Worm (Caenorhabditis elegans) whole organism, L1 larva: ENCODE measurements around the gene Y75B12A.2.

Source experiments
- C16A3.4 ChIP-seq: fragments of 150-350 bp; optimal IDR thresholded peaks from 2 replicates; lab custom pipeline; 2014; ENCODE audit warnings: missing biosample characterization, missing genetic modification characterization
- F16B12.6 ChIP-seq: fragments of 150-350 bp; optimal IDR thresholded peaks from 2 replicates; lab custom pipeline; 2014; ENCODE audit warnings: missing biosample characterization, missing genetic modification characterization
- aly-2 ChIP-seq: fragments of 150-350 bp; optimal IDR thresholded peaks from 2 replicates; lab custom pipeline; 2014; ENCODE audit warnings: missing biosample characterization, missing genetic modification characterization
- ceh-82 ChIP-seq, 3 experiments: fragments of 150-350 bp in 1 of 3; sonication (generic microtip) in 2 of 3; optimal IDR thresholded peaks; 2 replicates each; lab custom pipeline; 2014 to 2017; ENCODE audit warnings: missing biosample characterization in 3 of 3, missing genetic modification characterization in 3 of 3
- ces-1 ChIP-seq: fragments of 150-350 bp; optimal IDR thresholded peaks from 2 replicates; lab custom pipeline; 2014; ENCODE audit warnings: missing biosample characterization, missing genetic modification reagents, missing genetic modification characterization
- dpl-1 ChIP-seq, 3 experiments: fragments of 150-350 bp in 2 of 3; sonication (generic microtip) in 1 of 3; optimal IDR thresholded peaks; 2 replicates each; lab custom pipeline; 2014 to 2017; ENCODE audit warnings: missing biosample characterization in 3 of 3, missing genetic modification characterization in 3 of 3, missing genetic modification reagents in 3 of 3
- dsc-1 ChIP-seq: sonication (generic microtip); optimal IDR thresholded peaks from 2 replicates; lab custom pipeline; 2016; ENCODE audit warnings: mild to moderate bottlenecking, missing genetic modification characterization, missing compliant biosample characterization
- efl-1 ChIP-seq, 4 experiments: fragments of 150-350 bp; optimal IDR thresholded peaks in 3 of 4; peaks in 1 of 4; 1 replicate in 1 of 4; 2 replicates in 3 of 4; lab custom pipeline; 2014; ENCODE audit warnings: missing biosample characterization in 2 of 4, missing genetic modification characterization in 2 of 4, missing genetic modification reagents in 2 of 4
- efl-3 ChIP-seq: fragments of 200-800 bp; sonication (Bioruptor generic); optimal IDR thresholded peaks from 2 replicates; lab custom pipeline; 2018; ENCODE audit warnings: mild to moderate bottlenecking, missing genetic modification characterization, missing compliant biosample characterization
- egl-13 ChIP-seq: sonication (generic microtip); optimal IDR thresholded peaks from 2 replicates; lab custom pipeline; 2016; ENCODE audit warnings: missing genotype, missing genetic modification reagents, missing genetic modification characterization, missing compliant biosample characterization
- elt-3 ChIP-seq, 6 experiments: fragments of 150-350 bp in 1 of 6; sonication (generic microtip); optimal IDR thresholded peaks; 2 replicates each; lab custom pipeline; 2017 to 2018; ENCODE audit warnings: missing biosample characterization in 6 of 6, missing genetic modification characterization in 6 of 6, inconsistent platforms in 1 of 6
- ets-5 ChIP-seq: fragments of 200-800 bp; sonication (Bioruptor generic); IDR thresholded peaks from 2 replicates; pipeline ENCODE4 v1.3.6; 2022; ENCODE audit warnings: missing genetic modification characterization, missing compliant biosample characterization
- fkh-10 ChIP-seq: sonication (generic microtip); optimal IDR thresholded peaks from 2 replicates; lab custom pipeline; 2017; ENCODE audit warnings: missing biosample characterization, missing genetic modification reagents, missing genetic modification characterization
- fkh-8 ChIP-seq: sonication (generic microtip); optimal IDR thresholded peaks from 2 replicates; lab custom pipeline; 2016; ENCODE audit warnings: mild to moderate bottlenecking, missing genetic modification characterization, missing compliant biosample characterization
- jun-1 ChIP-seq: fragments of 150-350 bp; optimal IDR thresholded peaks from 2 replicates; lab custom pipeline; 2014; ENCODE audit warnings: missing biosample characterization, missing genetic modification reagents, missing genetic modification characterization
- lin-13 ChIP-seq: fragments of 150-350 bp; optimal IDR thresholded peaks from 2 replicates; lab custom pipeline; 2014; ENCODE audit warnings: missing biosample characterization, missing genetic modification reagents, missing genetic modification characterization
- lin-15B ChIP-seq: fragments of 150-350 bp; sonication (generic microtip); optimal IDR thresholded peaks from 3 replicates; lab custom pipeline; 2014; ENCODE audit warnings: missing biosample characterization, missing genetic modification characterization
- lin-35 ChIP-seq, 2 experiments: fragments of 150-350 bp; optimal IDR thresholded peaks; 2 replicates each; lab custom pipeline; 2014; ENCODE audit warnings: missing biosample characterization in 2 of 2, missing genetic modification characterization in 2 of 2, missing genetic modification reagents in 2 of 2
- lir-3 ChIP-seq: sonication (generic microtip); optimal IDR thresholded peaks from 2 replicates; lab custom pipeline; 2016; ENCODE audit warnings: mild to moderate bottlenecking, missing genetic modification characterization, moderate library complexity, missing compliant biosample characterization; ENCODE audit not compliant: poor library complexity
- lsy-2 ChIP-seq, 2 experiments: fragments of 150-350 bp; optimal IDR thresholded peaks; 2 replicates each; lab custom pipeline; 2014; ENCODE audit warnings: missing biosample characterization in 2 of 2, missing genetic modification characterization in 2 of 2
- mdl-1 ChIP-seq, 2 experiments: fragments of 150-350 bp; optimal IDR thresholded peaks; 2 replicates each; lab custom pipeline; 2014 to 2017; ENCODE audit warnings: missing biosample characterization in 2 of 2, missing genetic modification characterization in 2 of 2, inconsistent platforms in 1 of 2
- mef-2 ChIP-seq: fragments of 150-350 bp; optimal IDR thresholded peaks from 2 replicates; lab custom pipeline; 2014; ENCODE audit warnings: missing biosample characterization, missing genetic modification characterization
- nhr-12 ChIP-seq: sonication (generic microtip); optimal IDR thresholded peaks from 2 replicates; lab custom pipeline; 2017; ENCODE audit warnings: missing biosample characterization, missing genetic modification characterization
- nhr-20 ChIP-seq: sonication (generic microtip); optimal IDR thresholded peaks from 2 replicates; lab custom pipeline; 2016; ENCODE audit warnings: mild to moderate bottlenecking, missing genetic modification characterization, missing compliant biosample characterization
- nhr-28 ChIP-seq: fragments of 150-350 bp; optimal IDR thresholded peaks from 2 replicates; lab custom pipeline; 2014; ENCODE audit warnings: missing biosample characterization, missing genetic modification characterization
- nhr-71 ChIP-seq: sonication (generic microtip); optimal IDR thresholded peaks from 2 replicates; lab custom pipeline; 2016; ENCODE audit warnings: mild to moderate bottlenecking, missing genetic modification characterization, moderate library complexity, missing compliant biosample characterization
- nhr-76 ChIP-seq: sonication (generic microtip); optimal IDR thresholded peaks from 2 replicates; lab custom pipeline; 2017; ENCODE audit warnings: missing biosample characterization, missing genetic modification characterization
- nhr-77 ChIP-seq: fragments of 150-350 bp; optimal IDR thresholded peaks from 2 replicates; lab custom pipeline; 2014; ENCODE audit warnings: missing biosample characterization, missing genetic modification characterization
- pag-3 ChIP-seq: sonication (generic microtip); optimal IDR thresholded peaks from 2 replicates; lab custom pipeline; 2017; ENCODE audit warnings: missing genetic modification characterization, mild to moderate bottlenecking, missing compliant biosample characterization, antibody characterized with exemption, borderline replicate concordance; ENCODE audit not compliant: insufficient read depth
- pax-3 ChIP-seq: fragments of 200-800 bp; sonication (Bioruptor generic); optimal IDR thresholded peaks from 2 replicates; lab custom pipeline; 2018; ENCODE audit warnings: mild to moderate bottlenecking, missing genetic modification characterization, moderate library complexity, missing compliant biosample characterization
- skn-1 ChIP-seq: fragments of 150-350 bp; optimal IDR thresholded peaks from 2 replicates; lab custom pipeline; 2014; ENCODE audit warnings: missing biosample characterization, missing genetic modification characterization
- sptf-1 ChIP-seq: fragments of 150-350 bp; optimal IDR thresholded peaks from 2 replicates; lab custom pipeline; 2014; ENCODE audit warnings: missing biosample characterization, missing genetic modification characterization
- unc-130 ChIP-seq: fragments of 150-350 bp; optimal IDR thresholded peaks from 2 replicates; lab custom pipeline; 2017; ENCODE audit warnings: missing biosample characterization, missing genetic modification characterization, inconsistent platforms
- unc-86 ChIP-seq: sonication (generic microtip); optimal IDR thresholded peaks from 2 replicates; lab custom pipeline; 2016; ENCODE audit warnings: missing genetic modification characterization, missing compliant biosample characterization
- xbp-1 ChIP-seq: sonication (generic microtip); optimal IDR thresholded peaks from 2 replicates; lab custom pipeline; 2016; ENCODE audit warnings: missing genetic modification characterization, missing compliant biosample characterization
- zag-1 ChIP-seq: fragments of 150-350 bp; optimal IDR thresholded peaks from 2 replicates; lab custom pipeline; 2014; ENCODE audit warnings: missing biosample characterization, missing genetic modification characterization

Y75B12A.2 gene

DNA sequence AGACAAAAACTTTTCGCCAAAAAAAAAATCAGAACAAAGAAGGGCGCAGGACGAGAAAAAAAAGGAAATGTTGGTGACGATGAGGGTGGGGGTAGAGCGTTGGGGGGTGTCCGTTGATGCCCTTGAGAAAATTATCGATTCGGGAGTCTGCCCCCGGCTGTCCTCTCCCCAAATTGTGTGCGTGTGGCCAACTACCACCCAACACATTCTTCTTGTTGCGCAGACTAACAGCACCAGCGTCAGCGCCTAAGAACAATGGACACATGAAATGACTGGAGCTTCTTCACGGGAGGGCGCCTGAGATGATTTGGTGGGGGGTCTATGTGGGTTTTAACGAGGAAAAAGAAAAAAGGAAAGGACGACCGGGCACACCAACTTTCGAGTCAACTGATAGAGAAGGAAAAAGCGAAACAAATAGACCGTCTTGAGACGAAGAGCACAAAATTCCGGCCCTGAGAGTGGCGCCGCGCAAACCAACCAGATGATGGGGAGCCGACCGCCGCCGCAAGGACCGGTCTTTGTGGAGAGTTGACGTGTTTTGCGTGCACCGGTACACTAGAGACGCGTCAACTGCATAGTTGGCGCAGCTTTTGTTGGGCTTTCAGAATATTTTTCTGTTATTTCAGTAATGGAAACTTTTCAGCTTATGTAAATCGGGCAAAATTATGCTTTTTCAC is 44.2 kb upstream of the Y75B12A.2 start, which contains the start of gene C25D7.9 (continued):
- TF ChIP-seq dsc-1 (tag; lab: Kevin White, UChicago) = peak; percentile 2
- TF ChIP-seq lin-13 = peak; percentile 32
- TF ChIP-seq lir-3 (tag; lab: Kevin White, UChicago) = no peak
- peak; percentile 4 for TF ChIP-seq unc-86 (tag; lab: Kevin White, UChicago)
- peak; percentile 9 for TF ChIP-seq pax-3 (tag; lab: Kevin White, UChicago)
- no peak for TF ChIP-seq nhr-12 (tag; lab: Kevin White, UChicago)
- TF ChIP-seq aly-2 (tag; lab: Kevin White, UChicago) = no peak
- no peak for TF ChIP-seq ets-5 (GFP tag; lab: Robert Waterston, UW)
- TF ChIP-seq nhr-71 (tag; lab: Kevin White, UChicago) = peak; percentile 48
- TF ChIP-seq lsy-2 (tag; optimal IDR thresholded peaks at IDR 0.05; lab: Kevin White, UChicago) = peak; percentile 31 to 62
- TF ChIP-seq lin-15B = no peak
- no peak for TF ChIP-seq sptf-1
- peak; percentile 31 for TF ChIP-seq nhr-20 (tag; lab: Kevin White, UChicago)
- TF ChIP-seq lin-35 (GFP tag; optimal IDR thresholded peaks at IDR 0.05; lab: Kevin White, UChicago) = peak; percentile 47 to 53
- TF ChIP-seq fkh-8 (tag; lab: Kevin White, UChicago) = peak; percentile 35

ce11 chrV:15065837-15066348 is 43.5 kb upstream of the Y75B12A.2 start, which contains the start of gene otub-1:
otub-1 (plus strand) TSS chrV:15066298.
- TF ChIP-seq egl-13 (tag; lab: Kevin White, UChicago) (no peak), efl-1 (optimal IDR thresholded peaks at IDR 0.05; lab: Kevin White, UChicago) (no peak), efl-1 (GFP tag; optimal IDR thresholded peaks at IDR 0.05 in 1 of 2; lab: Kevin White, UChicago) (peak in 1 of 2 experiments; percentile 13), F16B12.6 (no peak), ces-1 (no peak), nhr-28 (tag; lab: Kevin White, UChicago) (no peak), fkh-10 (GFP tag; lab: Kevin White, UChicago) (no peak), dpl-1 (GFP tag; optimal IDR thresholded peaks at IDR 0.05; lab: Kevin White, UChicago) (no peak)

ce11 chrV:15067165-15067564 is 42.2 kb upstream of the Y75B12A.2 start, which contains the start of gene C25D7.10:
C25D7.10 (plus strand) TSS chrV:15067465.
- TF ChIP-seq C16A3.4 = no peak
- no peak for TF ChIP-seq mdl-1 (tag; optimal IDR thresholded peaks at IDR 0.05; lab: Kevin White, UChicago)
- no peak for TF ChIP-seq ceh-82 (tag; optimal IDR thresholded peaks at IDR 0.05; lab: Kevin White, UChicago)
- no peak for TF ChIP-seq unc-130 (tag; lab: Kevin White, UChicago)
- no peak for TF ChIP-seq dpl-1 (GFP tag; optimal IDR thresholded peaks at IDR 0.05; lab: Kevin White, UChicago)
- TF ChIP-seq elt-3 (tag; optimal IDR thresholded peaks at IDR 0.05; lab: Kevin White, UChicago) = no peak
- TF ChIP-seq pag-3 (tag; lab: Kevin White, UChicago) = no peak
- no peak for TF ChIP-seq mef-2 (tag; lab: Kevin White, UChicago)
- no peak for TF ChIP-seq ets-5 (GFP tag; lab: Robert Waterston, UW)
- no peak for TF ChIP-seq jun-1 (tag; lab: Kevin White, UChicago)
- TF ChIP-seq xbp-1 = no peak
- TF ChIP-seq nhr-28 (tag; lab: Kevin White, UChicago) = no peak
- no peak for TF ChIP-seq sptf-1
- TF ChIP-seq efl-3 (GFP tag; lab: Kevin White, UChicago) = no peak
- TF ChIP-seq nhr-77 = no peak
- TF ChIP-seq nhr-76 (tag; lab: Kevin White, UChicago) = no peak
- no peak for TF ChIP-seq skn-1
- no peak for TF ChIP-seq zag-1 (tag; lab: Kevin White, UChicago)
- no peak for TF ChIP-seq lin-13
- TF ChIP-seq, all 84 proteins: peak for 0
